Worm (Caenorhabditis elegans) whole organism, L3 larva: ENCODE data around the gene mecr-1.

ENCODE experiments used
- R02D3.7 ChIP-seq: fragments of 150-350 bp; optimal IDR thresholded peaks from 2 replicates; lab custom pipeline; 2014; ENCODE audit warnings: missing biosample characterization, missing genetic modification characterization
- ZK546.5 ChIP-seq: sonication (generic microtip); optimal IDR thresholded peaks from 2 replicates; lab custom pipeline; 2017; ENCODE audit warnings: missing biosample characterization, missing genetic modification characterization
- aly-2 ChIP-seq: fragments of 150-350 bp; optimal IDR thresholded peaks from 2 replicates; lab custom pipeline; 2014; ENCODE audit warnings: missing biosample characterization, missing genetic modification characterization
- ceh-16 ChIP-seq: sonication (generic microtip); optimal IDR thresholded peaks from 2 replicates; lab custom pipeline; 2017; ENCODE audit warnings: missing biosample characterization, missing genetic modification characterization
- ceh-28 ChIP-seq: fragments of 150-350 bp; optimal IDR thresholded peaks from 2 replicates; lab custom pipeline; 2014; ENCODE audit warnings: missing biosample characterization, missing genetic modification reagents, missing genetic modification characterization
- ceh-82 ChIP-seq: fragments of 150-350 bp; optimal IDR thresholded peaks from 2 replicates; lab custom pipeline; 2014; ENCODE audit warnings: missing biosample characterization, missing genetic modification characterization
- ceh-9 ChIP-seq: sonication (generic microtip); optimal IDR thresholded peaks from 2 replicates; lab custom pipeline; 2018; ENCODE audit warnings: missing biosample characterization, missing genetic modification characterization
- daf-12 ChIP-seq: fragments of 150-350 bp; optimal IDR thresholded peaks from 2 replicates; lab custom pipeline; 2014; ENCODE audit warnings: missing biosample characterization, missing genetic modification reagents, missing genetic modification characterization
- egl-27 ChIP-seq: sonication (generic microtip); optimal IDR thresholded peaks from 4 replicates; lab custom pipeline; 2017; ENCODE audit warnings: missing biosample characterization, missing genetic modification reagents, missing genetic modification characterization
- egl-5 ChIP-seq: fragments of 150-350 bp; optimal IDR thresholded peaks from 2 replicates; lab custom pipeline; 2017; ENCODE audit warnings: missing biosample characterization, missing genetic modification reagents, missing genetic modification characterization, inconsistent platforms
- elt-1 ChIP-seq: fragments of 150-350 bp; optimal IDR thresholded peaks from 2 replicates; lab custom pipeline; 2014; ENCODE audit warnings: missing biosample characterization, missing genetic modification characterization
- elt-2 ChIP-seq: sonication (generic microtip); optimal IDR thresholded peaks from 2 replicates; lab custom pipeline; 2016; ENCODE audit warnings: missing genetic modification reagents, mild to moderate bottlenecking, missing genetic modification characterization, missing compliant biosample characterization
- elt-3 ChIP-seq, 3 experiments: fragments of 150-350 bp in 1 of 3; sonication (generic microtip) in 2 of 3; optimal IDR thresholded peaks; 2 replicates in 2 of 3; 4 replicates in 1 of 3; lab custom pipeline; 2014 to 2017; ENCODE audit warnings: missing biosample characterization in 3 of 3, missing genetic modification characterization in 3 of 3
- eor-1 ChIP-seq, 2 experiments: fragments of 150-350 bp; optimal IDR thresholded peaks; 2 replicates each; lab custom pipeline; 2014 to 2018; ENCODE audit warnings: missing biosample characterization in 2 of 2, missing genetic modification characterization in 2 of 2
- fkh-10 ChIP-seq: sonication (generic microtip); optimal IDR thresholded peaks from 2 replicates; lab custom pipeline; 2017; ENCODE audit warnings: missing biosample characterization, missing genetic modification reagents, missing genetic modification characterization
- fkh-2 ChIP-seq: fragments of 150-350 bp; optimal IDR thresholded peaks from 2 replicates; lab custom pipeline; 2014; ENCODE audit warnings: missing biosample characterization, missing genetic modification reagents, missing genetic modification characterization
- fos-1 ChIP-seq: fragments of 150-350 bp; optimal IDR thresholded peaks from 2 replicates; lab custom pipeline; 2014; ENCODE audit warnings: missing biosample characterization, missing genetic modification characterization
- hmg-11 ChIP-seq: sonication (generic microtip); optimal IDR thresholded peaks from 2 replicates; lab custom pipeline; 2016; ENCODE audit warnings: missing genetic modification characterization, missing compliant biosample characterization
- jun-1 ChIP-seq: fragments of 150-350 bp; optimal IDR thresholded peaks from 2 replicates; lab custom pipeline; 2014; ENCODE audit warnings: missing biosample characterization, missing genetic modification reagents, missing genetic modification characterization
- lin-15B ChIP-seq: fragments of 150-350 bp; optimal IDR thresholded peaks from 2 replicates; lab custom pipeline; 2014; ENCODE audit warnings: missing biosample characterization, missing genetic modification characterization
- lin-39 ChIP-seq: fragments of 150-350 bp; optimal IDR thresholded peaks from 2 replicates; lab custom pipeline; 2018; ENCODE audit warnings: missing biosample characterization, missing genetic modification reagents, missing genetic modification characterization
- lsy-12 ChIP-seq: sonication (generic microtip); optimal IDR thresholded peaks from 2 replicates; lab custom pipeline; 2016; ENCODE audit warnings: mild to moderate bottlenecking, missing genetic modification characterization, missing compliant biosample characterization
- mdl-1 ChIP-seq: fragments of 150-350 bp; optimal IDR thresholded peaks from 2 replicates; lab custom pipeline; 2014; ENCODE audit warnings: missing biosample characterization, missing genetic modification characterization
- nfya-1 ChIP-seq: sonication (generic microtip); optimal IDR thresholded peaks from 2 replicates; lab custom pipeline; 2017; ENCODE audit warnings: missing genetic modification characterization, mild to moderate bottlenecking, missing compliant biosample characterization, antibody characterized with exemption, moderate library complexity; ENCODE audit not compliant: insufficient read depth
- nhr-11 ChIP-seq: fragments of 150-350 bp; optimal IDR thresholded peaks from 2 replicates; lab custom pipeline; 2014; ENCODE audit warnings: missing biosample characterization, missing genetic modification characterization
- nhr-23 ChIP-seq: fragments of 150-350 bp; optimal IDR thresholded peaks from 2 replicates; lab custom pipeline; 2014; ENCODE audit warnings: missing biosample characterization, missing genetic modification reagents, missing genetic modification characterization
- nhr-237 ChIP-seq: fragments of 150-350 bp; optimal IDR thresholded peaks from 2 replicates; lab custom pipeline; 2014; ENCODE audit warnings: missing biosample characterization, missing genetic modification characterization
- nhr-25 ChIP-seq: sonication (generic microtip); optimal IDR thresholded peaks from 2 replicates; lab custom pipeline; 2017; ENCODE audit warnings: missing biosample characterization, missing genetic modification characterization
- nhr-28 ChIP-seq: fragments of 150-350 bp; optimal IDR thresholded peaks from 2 replicates; lab custom pipeline; 2014; ENCODE audit warnings: missing biosample characterization, missing genetic modification characterization
- nhr-43 ChIP-seq: sonication (generic microtip); optimal IDR thresholded peaks from 2 replicates; lab custom pipeline; 2016; ENCODE audit warnings: mild to moderate bottlenecking, missing genetic modification characterization, missing compliant biosample characterization; ENCODE audit not compliant: poor library complexity, severe bottlenecking
- nhr-76 ChIP-seq: fragments of 150-350 bp; sonication (generic microtip); optimal IDR thresholded peaks from 5 replicates; lab custom pipeline; 2014; ENCODE audit warnings: missing biosample characterization, missing genetic modification characterization
- nhr-77 ChIP-seq: fragments of 150-350 bp; optimal IDR thresholded peaks from 2 replicates; lab custom pipeline; 2014; ENCODE audit warnings: missing biosample characterization, missing genetic modification characterization
- pha-4 ChIP-seq: fragments of 150-350 bp; optimal IDR thresholded peaks from 2 replicates; lab custom pipeline; 2014; ENCODE audit warnings: missing biosample characterization, missing genetic modification reagents, missing genetic modification characterization
- pqm-1 ChIP-seq: fragments of 150-350 bp; optimal IDR thresholded peaks from 2 replicates; lab custom pipeline; 2017; ENCODE audit warnings: missing biosample characterization, missing genetic modification characterization, inconsistent platforms
- sea-2 ChIP-seq: fragments of 150-350 bp; sonication (generic microtip); optimal IDR thresholded peaks from 4 replicates; lab custom pipeline; 2014; ENCODE audit warnings: missing biosample characterization, missing genetic modification reagents, missing genetic modification characterization
- skn-1 ChIP-seq: fragments of 150-350 bp; optimal IDR thresholded peaks from 2 replicates; lab custom pipeline; 2014; ENCODE audit warnings: missing biosample characterization, missing genetic modification characterization
- snpc-4 ChIP-seq: fragments of 150-350 bp; optimal IDR thresholded peaks from 2 replicates; lab custom pipeline; 2014; ENCODE audit warnings: missing biosample characterization, missing genetic modification characterization
- tbx-2 ChIP-seq: sonication (generic microtip); optimal IDR thresholded peaks from 2 replicates; lab custom pipeline; 2016; ENCODE audit warnings: mild to moderate bottlenecking, missing genetic modification characterization, missing compliant biosample characterization
- unc-39 ChIP-seq: sonication (generic microtip); optimal IDR thresholded peaks from 4 replicates; lab custom pipeline; 2017; ENCODE audit warnings: missing biosample characterization, missing genetic modification characterization
- unc-62 ChIP-seq: fragments of 150-350 bp; sonication (generic microtip); optimal IDR thresholded peaks from 4 replicates; lab custom pipeline; 2014; ENCODE audit warnings: missing biosample characterization, missing genetic modification reagents, missing genetic modification characterization
- zag-1 ChIP-seq: fragments of 150-350 bp; optimal IDR thresholded peaks from 2 replicates; lab custom pipeline; 2014; ENCODE audit warnings: missing biosample characterization, missing genetic modification characterization
- ztf-11 ChIP-seq: fragments of 150-350 bp; optimal IDR thresholded peaks from 2 replicates; lab custom pipeline; 2014; ENCODE audit warnings: missing biosample characterization, missing genetic modification characterization

The mecr-1 gene

DNA sequence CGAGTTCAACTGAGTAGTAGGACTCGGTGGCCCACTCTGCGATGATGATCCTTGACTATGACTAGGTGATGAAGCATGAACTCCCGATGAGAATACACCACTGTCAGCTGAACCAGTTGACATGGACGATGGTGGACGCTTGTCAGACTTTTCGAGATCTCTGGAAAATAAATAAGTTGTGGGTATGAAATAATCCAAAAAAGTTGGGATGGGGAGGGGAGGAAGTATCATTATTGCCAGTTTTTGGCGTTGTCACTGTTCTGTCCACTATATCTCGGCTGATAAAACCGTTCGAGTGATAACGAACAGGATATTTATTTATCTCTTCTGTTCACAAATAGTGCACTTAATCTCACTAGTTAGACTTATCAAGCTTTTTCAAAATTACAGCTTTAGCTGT, 23.1 kb downstream of the mecr-1 start:
- no peak for TF ChIP-seq lin-39 (tag; lab: Kevin White, UChicago)
- TF ChIP-seq zag-1 (tag; lab: Kevin White, UChicago) = no peak
- no peak for TF ChIP-seq egl-5 (tag; lab: Kevin White, UChicago)
- no peak for TF ChIP-seq fkh-2
- TF ChIP-seq nhr-43 = no peak
- TF ChIP-seq snpc-4 (tag; lab: Kevin White, UChicago) = no peak
- TF ChIP-seq ceh-9 (tag; lab: Kevin White, UChicago) = no peak
- TF ChIP-seq lsy-12 (tag; lab: Kevin White, UChicago) = no peak
- no peak for TF ChIP-seq aly-2 (tag; lab: Kevin White, UChicago)
- TF ChIP-seq nhr-76 (tag; lab: Kevin White, UChicago) = no peak
- no peak for TF ChIP-seq unc-39 (tag; lab: Kevin White, UChicago)
- TF ChIP-seq hmg-11 (tag; lab: Kevin White, UChicago) = no peak

DNA sequence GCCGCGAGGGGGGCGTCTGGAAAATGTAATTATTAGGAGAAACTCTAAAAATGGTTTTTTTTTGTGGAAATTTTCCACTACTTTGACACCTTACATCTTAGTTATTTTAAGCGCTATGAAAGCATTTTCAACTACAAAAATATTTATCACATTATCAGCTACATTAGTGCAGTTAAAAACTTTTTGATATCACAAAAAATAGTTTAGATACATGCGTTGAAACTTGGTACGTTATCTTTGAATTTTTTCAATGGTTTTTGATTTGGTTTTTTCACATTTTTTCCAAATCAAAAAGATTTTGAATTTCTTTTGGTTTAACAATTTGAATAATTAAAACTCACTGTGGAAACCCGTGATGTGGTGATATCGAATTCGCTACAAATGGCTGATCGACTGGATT, 24.1 kb downstream of the mecr-1 start:
- TF ChIP-seq egl-27 = no peak
- TF ChIP-seq, all 47 proteins: peak for 0

DNA sequence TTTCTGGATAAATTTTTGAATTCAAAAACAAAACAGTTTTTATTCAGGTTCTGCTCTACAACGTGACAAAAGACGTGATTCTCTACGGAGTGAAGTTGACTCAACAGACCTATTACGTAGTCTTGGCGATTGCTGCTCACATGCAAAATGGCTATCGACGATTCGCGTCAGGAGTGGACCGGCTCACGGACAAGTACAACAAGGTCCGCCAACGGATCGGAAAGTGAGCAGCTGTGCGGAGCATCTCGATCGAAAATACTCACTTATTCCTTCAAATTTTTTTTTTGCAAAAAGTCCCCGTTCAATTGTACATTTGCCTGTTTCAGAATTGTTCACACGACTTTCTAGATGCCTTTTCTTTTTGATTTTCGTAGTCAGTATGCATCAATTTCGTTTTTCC, 27.2 kb downstream of the mecr-1 start:
- TF ChIP-seq fkh-2 (no peak), ceh-28 (tag; lab: Kevin White, UChicago) (no peak), lin-15B (tag; lab: Kevin White, UChicago) (no peak), nhr-28 (tag; lab: Kevin White, UChicago) (no peak), nfya-1 (tag; lab: Kevin White, UChicago) (no peak), ztf-11 (no peak), fos-1 (tag; lab: Kevin White, UChicago) (no peak), tbx-2 (tag; lab: Kevin White, UChicago) (no peak), hmg-11 (tag; lab: Kevin White, UChicago) (no peak), elt-1 (tag; lab: Kevin White, UChicago) (no peak), nhr-237 (tag; lab: Kevin White, UChicago) (no peak), daf-12 (tag; lab: Kevin White, UChicago) (no peak), unc-39 (tag; lab: Kevin White, UChicago) (no peak), unc-62 (GFP tag; lab: Kevin White, UChicago) (no peak), mdl-1 (tag; lab: Kevin White, UChicago) (no peak), ceh-82 (no peak), eor-1 (tag; optimal IDR thresholded peaks at IDR 0.05; lab: Kevin White, UChicago) (no peak), zag-1 (tag; lab: Kevin White, UChicago) (no peak), nhr-25 (tag; lab: Kevin White, UChicago) (no peak), sea-2 (GFP tag; lab: Kevin White, UChicago) (no peak)

DNA sequence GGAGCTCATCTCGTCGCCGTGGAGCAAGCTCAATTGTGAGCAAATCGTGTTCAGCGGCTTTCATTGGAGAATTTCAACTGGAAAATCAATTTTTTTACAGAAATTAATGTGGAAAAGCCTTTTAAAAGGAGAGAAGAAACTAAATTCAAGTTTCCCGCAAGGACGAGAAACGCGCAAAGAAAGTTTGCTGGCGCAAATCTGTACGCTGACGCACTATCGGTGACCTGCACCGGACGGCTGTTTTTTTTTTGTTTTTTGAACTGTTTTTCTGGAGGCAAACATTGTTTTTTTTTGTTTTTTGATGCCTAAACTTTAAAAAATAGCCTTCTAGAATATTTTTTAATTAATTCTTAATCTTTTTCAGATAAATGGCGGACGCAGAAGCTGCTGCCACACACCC, 30.1 kb downstream of the mecr-1 start, which contains the start of the genes hpr-17 and F32A11.1:
TSS of gene hpr-17 (minus strand) at position 77 of the 400 bp plus-strand sequence.
TSS of gene F32A11.1 (plus strand) at position 359 of the 400 bp plus-strand sequence.
- TF ChIP-seq unc-39 (tag; lab: Kevin White, UChicago) (no peak), ceh-28 (tag; lab: Kevin White, UChicago) (peak; percentile 39), unc-62 (GFP tag; lab: Kevin White, UChicago) (no peak), fkh-10 (GFP tag; lab: Kevin White, UChicago) (peak; percentile 45), elt-3 (tag; optimal IDR thresholded peaks at IDR 0.05; lab: Kevin White, UChicago) (no peak), ceh-82 (peak; percentile 31), egl-27 (no peak), pqm-1 (peak; percentile 53), nhr-23 (tag; lab: Kevin White, UChicago) (peak; percentile 87), eor-1 (tag; optimal IDR thresholded peaks at IDR 0.05; lab: Kevin White, UChicago) (no peak), nhr-237 (tag; lab: Kevin White, UChicago) (no peak), lsy-12 (tag; lab: Kevin White, UChicago) (peak; percentile 67), egl-5 (tag; lab: Kevin White, UChicago) (peak; percentile 14), nhr-77 (no peak), sea-2 (GFP tag; lab: Kevin White, UChicago) (no peak), jun-1 (peak; percentile 13), nhr-11 (tag; lab: Kevin White, UChicago) (no peak), mdl-1 (tag; lab: Kevin White, UChicago) (no peak), lin-15B (tag; lab: Kevin White, UChicago) (peak; percentile 94), lin-39 (tag; lab: Kevin White, UChicago) (peak; percentile 67), nhr-28 (tag; lab: Kevin White, UChicago) (no peak), nhr-76 (tag; lab: Kevin White, UChicago) (no peak), ceh-9 (tag; lab: Kevin White, UChicago) (no peak), nfya-1 (tag; lab: Kevin White, UChicago) (peak; percentile 87), nhr-43 (peak; percentile 80), snpc-4 (tag; lab: Kevin White, UChicago) (peak; percentile 87), tbx-2 (tag; lab: Kevin White, UChicago) (peak; percentile 51), ceh-16 (tag; lab: Kevin White, UChicago) (no peak), ZK546.5 (no peak), elt-2 (tag; lab: Kevin White, UChicago) (peak; percentile 49), R02D3.7 (peak; percentile 64), nhr-25 (tag; lab: Kevin White, UChicago) (peak; percentile 67), hmg-11 (tag; lab: Kevin White, UChicago) (peak; percentile 31), elt-1 (tag; lab: Kevin White, UChicago) (no peak), pha-4 (tag; lab: Kevin White, UChicago) (peak; percentile 92), zag-1 (tag; lab: Kevin White, UChicago) (no peak), daf-12 (tag; lab: Kevin White, UChicago) (no peak), ztf-11 (no peak), skn-1 (tag; lab: Kevin White, UChicago) (peak; percentile 64)
